Fruit fly (Drosophila melanogaster) whole organism, embryonic: ENCODE results near the gene CG5986.
A peak's percentile ranks its signal among the peaks of the same experiment; 100 is the strongest.

Experiments used
- CG10209 ChIP-seq: fragments of 200-800 bp; sonication (Bioruptor generic); optimal IDR thresholded peaks from 3 replicates; lab custom pipeline; 2017; ENCODE audit warnings: missing biosample characterization, mild to moderate bottlenecking, missing genetic modification characterization, missing genetic modification reagents
- CG12299 ChIP-seq: fragments of 200-800 bp; sonication (Bioruptor generic); optimal IDR thresholded peaks from 2 replicates; lab custom pipeline; 2018; ENCODE audit warnings: missing biosample characterization, mild to moderate bottlenecking, missing genetic modification characterization
- CG13624 ChIP-seq: fragments of 200-800 bp; sonication (Bioruptor generic); optimal IDR thresholded peaks from 2 replicates; lab custom pipeline; 2016; ENCODE audit warnings: missing biosample characterization, missing genetic modification characterization
- CG13894 ChIP-seq: fragments of 200-800 bp; sonication (Bioruptor generic); optimal IDR thresholded peaks from 3 replicates; lab custom pipeline; 2018; ENCODE audit warnings: missing biosample characterization, mild to moderate bottlenecking, missing genetic modification characterization, moderate library complexity
- CG1529 ChIP-seq: fragments of 200-800 bp; sonication (Bioruptor generic); optimal IDR thresholded peaks from 3 replicates; lab custom pipeline; 2018; ENCODE audit warnings: missing biosample characterization, missing genetic modification characterization
- CG15514 ChIP-seq: fragments of 200-800 bp; sonication (Bioruptor generic); optimal IDR thresholded peaks from 3 replicates; lab custom pipeline; 2017; ENCODE audit warnings: missing biosample characterization, missing genetic modification characterization, mild to moderate bottlenecking, moderate library complexity, missing genetic modification reagents
- CG17186 ChIP-seq: fragments of 200-800 bp; sonication (Bioruptor generic); optimal IDR thresholded peaks from 3 replicates; lab custom pipeline; 2017; ENCODE audit warnings: missing biosample characterization, missing genetic modification reagents, missing genetic modification characterization
- CG17359 ChIP-seq: fragments of 200-800 bp; sonication (Bioruptor generic); optimal IDR thresholded peaks from 3 replicates; lab custom pipeline; 2018; ENCODE audit warnings: missing biosample characterization, mild to moderate bottlenecking, missing genetic modification characterization, moderate library complexity
- CG17385 ChIP-seq: fragments of 200-800 bp; sonication (Bioruptor generic); optimal IDR thresholded peaks from 3 replicates; lab custom pipeline; 2018; ENCODE audit warnings: missing biosample characterization, mild to moderate bottlenecking, missing genetic modification characterization
- CG31224 ChIP-seq: fragments of 200-800 bp; sonication (Bioruptor generic); IDR thresholded peaks from 2 replicates; pipeline ENCODE4 v1.3.6; 2022; ENCODE audit warnings: missing biosample characterization, missing genetic modification characterization
- CG3163 ChIP-seq: fragments of 200-800 bp; sonication (Bioruptor generic); optimal IDR thresholded peaks from 3 replicates; lab custom pipeline; 2016; ENCODE audit warnings: missing biosample characterization, missing genetic modification characterization
- CG34224 ChIP-seq: fragments of 200-800 bp; sonication (Bioruptor generic); IDR thresholded peaks from 3 replicates; pipeline ENCODE4 v1.3.6; 2022; ENCODE audit warnings: missing biosample characterization, missing genetic modification characterization; ENCODE audit not compliant: partially characterized antibody
- CG6765 ChIP-seq: fragments of 200-800 bp; sonication (Bioruptor generic); optimal IDR thresholded peaks from 3 replicates; lab custom pipeline; 2017; ENCODE audit warnings: missing biosample characterization, mild to moderate bottlenecking, missing genetic modification characterization
- CG9727 ChIP-seq: fragments of 200-800 bp; sonication (Bioruptor generic); optimal IDR thresholded peaks from 3 replicates; lab custom pipeline; 2017; ENCODE audit warnings: missing biosample characterization, mild to moderate bottlenecking, missing genetic modification characterization
- CG9932 ChIP-seq: fragments of 200-800 bp; sonication (Bioruptor generic); IDR thresholded peaks from 2 replicates; pipeline ENCODE4 v1.3.6; 2022; ENCODE audit warnings: missing biosample characterization, missing genetic modification characterization
- Dek ChIP-seq: fragments of 200-800 bp; sonication (Bioruptor generic); optimal IDR thresholded peaks from 3 replicates; lab custom pipeline; 2019; ENCODE audit warnings: missing biosample characterization, mild to moderate bottlenecking, missing genetic modification characterization, moderate library complexity
- Ets65A ChIP-seq: fragments of 200-800 bp; sonication (Bioruptor generic); peaks from one replicate; lab custom pipeline; 2016; ENCODE audit warnings: missing biosample characterization, missing genetic modification characterization
- Ets97D ChIP-seq: fragments of 200-800 bp; sonication (Bioruptor generic); optimal IDR thresholded peaks from 3 replicates; lab custom pipeline; 2016; ENCODE audit warnings: missing biosample characterization, missing genetic modification characterization
- Fer2 ChIP-seq: fragments of 200-800 bp; sonication (Bioruptor generic); optimal IDR thresholded peaks from 2 replicates; lab custom pipeline; 2018; ENCODE audit warnings: missing biosample characterization, mild to moderate bottlenecking, missing genetic modification characterization, moderate library complexity
- H15 ChIP-seq: fragments of 200-800 bp; sonication (Bioruptor generic); IDR thresholded peaks from 3 replicates; pipeline ENCODE4 v1.3.6; 2022; ENCODE audit warnings: missing biosample characterization, missing genetic modification characterization
- Hr78 ChIP-seq, 2 experiments: fragments of 200-800 bp in 1 of 2; fragments of >200 bp in 1 of 2; sonication (Bioruptor generic) in 1 of 2; optimal IDR thresholded peaks; 2 replicates each; lab custom pipeline; 2017 to 2019; ENCODE audit warnings: missing biosample characterization in 2 of 2, missing genetic modification characterization in 2 of 2, mild to moderate bottlenecking in 1 of 2, moderate library complexity in 1 of 2
- Hsf ChIP-seq: fragments of 200-800 bp; sonication (Bioruptor generic); optimal IDR thresholded peaks from 3 replicates; lab custom pipeline; 2016; ENCODE audit warnings: missing biosample characterization, missing genetic modification characterization
- Kr ChIP-seq: fragments of 200-800 bp; sonication (Bioruptor generic); optimal IDR thresholded peaks from 2 replicates; lab custom pipeline; 2017; ENCODE audit warnings: missing biosample characterization, mild to moderate bottlenecking, missing genetic modification characterization
- MTF-1 ChIP-seq: fragments of 200-800 bp; sonication (Bioruptor generic); optimal IDR thresholded peaks from 2 replicates; lab custom pipeline; 2018; ENCODE audit warnings: missing biosample characterization, mild to moderate bottlenecking, missing genetic modification characterization, borderline replicate concordance
- Max ChIP-seq: fragments of 200-800 bp; sonication (Bioruptor generic); optimal IDR thresholded peaks from 2 replicates; lab custom pipeline; 2016; ENCODE audit warnings: missing biosample characterization, mild to moderate bottlenecking, missing genetic modification characterization
- Mes4 ChIP-seq: fragments of 200-800 bp; sonication (Bioruptor generic); optimal IDR thresholded peaks from 2 replicates; lab custom pipeline; 2016; ENCODE audit warnings: missing biosample characterization, missing genetic modification characterization
- NC2β ChIP-seq: fragments of 200-800 bp; sonication (Bioruptor generic); optimal IDR thresholded peaks from 2 replicates; lab custom pipeline; 2016; ENCODE audit warnings: missing biosample characterization, missing genetic modification characterization
- Ptx1 ChIP-seq: fragments of 200-800 bp; sonication (Bioruptor generic); IDR thresholded peaks from 2 replicates; pipeline ENCODE4 v1.3.6; 2022; ENCODE audit warnings: missing biosample characterization, missing genetic modification characterization
- Sry-δ ChIP-seq: fragments of 200-800 bp; sonication (Bioruptor generic); optimal IDR thresholded peaks from 2 replicates; lab custom pipeline; 2016; ENCODE audit warnings: missing biosample characterization, missing genetic modification characterization
- abd-A ChIP-seq: fragments of 200-800 bp; sonication (Bioruptor generic); optimal IDR thresholded peaks from 3 replicates; lab custom pipeline; 2019; ENCODE audit warnings: missing biosample characterization, mild to moderate bottlenecking, missing genetic modification characterization, moderate library complexity
- ato ChIP-seq: fragments of 200-800 bp; sonication (Bioruptor generic); IDR thresholded peaks from 2 replicates; pipeline ENCODE4 v1.3.6; 2022; ENCODE audit warnings: missing biosample characterization, missing genetic modification characterization; ENCODE audit not compliant: partially characterized antibody
- crol ChIP-seq: fragments of 200-800 bp; sonication (Bioruptor generic); IDR thresholded peaks from 2 replicates; pipeline ENCODE4 v1.3.6; 2022; ENCODE audit warnings: missing biosample characterization, missing genetic modification characterization
- crp ChIP-seq, 2 experiments: fragments of 200-800 bp; sonication (Bioruptor generic); optimal IDR thresholded peaks; 2 replicates in 1 of 2; 3 replicates in 1 of 2; lab custom pipeline; 2017; ENCODE audit warnings: missing biosample characterization in 2 of 2, missing genetic modification characterization in 2 of 2, mild to moderate bottlenecking in 1 of 2, moderate library complexity in 1 of 2
- dm ChIP-seq: fragments of 200-800 bp; sonication (Bioruptor generic); optimal IDR thresholded peaks from 3 replicates; lab custom pipeline; 2016; ENCODE audit warnings: missing biosample characterization, missing genetic modification characterization
- dpn ChIP-seq, 2 experiments: fragments of 200-800 bp; sonication (Bioruptor generic); optimal IDR thresholded peaks; 3 replicates each; lab custom pipeline; 2016; ENCODE audit warnings: missing biosample characterization in 2 of 2, missing genetic modification characterization in 2 of 2
- fd3F ChIP-seq: fragments of 200-800 bp; sonication (Bioruptor generic); optimal IDR thresholded peaks from 2 replicates; lab custom pipeline; 2018; ENCODE audit warnings: missing biosample characterization, mild to moderate bottlenecking, missing genetic modification characterization, moderate library complexity
- gfzf ChIP-seq: fragments of 200-800 bp; sonication (Bioruptor generic); optimal IDR thresholded peaks from 2 replicates; lab custom pipeline; 2016; ENCODE audit warnings: missing biosample characterization, mild to moderate bottlenecking, missing genetic modification characterization, moderate library complexity
- grau ChIP-seq: fragments of 200-800 bp; optimal IDR thresholded peaks from 3 replicates; lab custom pipeline; 2019; ENCODE audit warnings: missing biosample characterization, mild to moderate bottlenecking, missing genetic modification characterization, moderate library complexity
- hkb ChIP-seq, 2 experiments: fragments of 200-800 bp in 1 of 2; fragments of >200 bp in 1 of 2; sonication (Bioruptor generic) in 1 of 2; IDR thresholded peaks in 1 of 2; optimal IDR thresholded peaks in 1 of 2; 2 replicates each; pipeline versions ENCODE4 v1.3.6 to Lab custom; 2017 to 2022; ENCODE audit warnings: missing biosample characterization in 1 of 2, missing genetic modification characterization in 1 of 2
- kni ChIP-seq: fragments of 200-800 bp; sonication (Bioruptor generic); optimal IDR thresholded peaks from 3 replicates; lab custom pipeline; 2017; ENCODE audit warnings: mild to moderate bottlenecking, missing biosample characterization, missing genetic modification reagents, missing genetic modification characterization
- lab ChIP-seq: fragments of 200-800 bp; sonication (Bioruptor generic); optimal IDR thresholded peaks from 3 replicates; lab custom pipeline; 2017; ENCODE audit warnings: missing biosample characterization, missing genetic modification characterization, mild to moderate bottlenecking, moderate library complexity, missing genetic modification reagents
- lmd ChIP-seq: fragments of 200-800 bp; sonication (Bioruptor generic); IDR thresholded peaks from 2 replicates; pipeline ENCODE4 v1.3.6; 2022; ENCODE audit warnings: missing biosample characterization, missing genetic modification characterization
- mld ChIP-seq: fragments of 200-800 bp; sonication (Bioruptor generic); IDR thresholded peaks from 3 replicates; pipeline ENCODE4 v1.3.6; 2022; ENCODE audit warnings: missing biosample characterization, missing genetic modification characterization; ENCODE audit not compliant: partially characterized antibody
- pum ChIP-seq: fragments of 200-800 bp; sonication (Bioruptor generic); optimal IDR thresholded peaks from 2 replicates; lab custom pipeline; 2016; ENCODE audit warnings: missing biosample characterization, missing genetic modification characterization
- sob ChIP-seq: fragments of 200-800 bp; sonication (Bioruptor generic); IDR thresholded peaks from 2 replicates; pipeline ENCODE4 v1.3.6; 2022; ENCODE audit warnings: missing biosample characterization, missing genetic modification characterization
- trh ChIP-seq: fragments of 200-800 bp; sonication (Bioruptor generic); optimal IDR thresholded peaks from 2 replicates; lab custom pipeline; 2016; ENCODE audit warnings: missing biosample characterization, missing genetic modification characterization
- unc-4 ChIP-seq: fragments of 200-800 bp; sonication (Bioruptor generic); IDR thresholded peaks from 2 replicates; pipeline ENCODE4 v1.3.6; 2022; ENCODE audit warnings: missing biosample characterization, missing genetic modification characterization; ENCODE audit not compliant: partially characterized antibody
- unpg ChIP-seq: fragments of 200-800 bp; sonication (Bioruptor generic); optimal IDR thresholded peaks from 3 replicates; lab custom pipeline; 2018; ENCODE audit warnings: missing biosample characterization, mild to moderate bottlenecking, missing genetic modification characterization, moderate library complexity
- vvl ChIP-seq: fragments of 200-800 bp; sonication (Bioruptor generic); IDR thresholded peaks from 2 replicates; pipeline ENCODE4 v1.3.6; 2022; ENCODE audit warnings: missing biosample characterization, missing genetic modification characterization

The CG5986 gene

DNA sequence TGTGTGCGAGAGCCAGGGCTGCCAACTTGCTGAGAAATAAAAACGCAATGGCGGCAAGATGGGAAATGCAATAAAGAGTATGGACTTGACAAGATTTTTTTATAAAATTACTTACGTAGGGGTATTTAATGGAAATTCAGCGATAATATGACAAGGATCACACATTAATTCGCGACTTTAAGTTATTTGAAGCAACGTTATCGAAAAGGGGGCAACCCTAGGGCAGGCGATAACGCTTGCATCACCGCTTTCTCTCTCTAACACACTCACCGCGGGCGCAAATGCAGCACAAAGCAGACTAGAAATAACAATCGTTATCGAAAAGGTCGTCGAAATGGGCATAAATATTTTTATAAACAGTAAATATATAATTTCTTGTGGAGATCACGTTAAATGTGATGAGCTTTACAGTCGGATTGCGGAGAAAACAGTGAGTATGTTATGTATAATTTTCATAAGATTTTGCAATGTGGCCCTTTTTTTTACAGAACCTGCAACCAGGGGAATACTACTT lies 465 bp downstream of the CG5986 start, which contains the start of gene Rox8 (continued):
- TF ChIP-seq gfzf: peak; percentile 51
- TF ChIP-seq Sry-δ (GFP tag; lab: Kevin White, UChicago): peak; percentile 69
- TF ChIP-seq mld: 0 out of 3 replicates have a peak, but pooled peaks have one; percentile 23
- 0 out of 2 replicates have a peak, but pooled peaks have one; percentile 7 for TF ChIP-seq CG31224 (GFP tag; lab: Robert Waterston, UW)
- TF ChIP-seq unc-4: no peak
- TF ChIP-seq CG13624 (GFP tag; lab: Kevin White, UChicago): peak; percentile 63
- peak; percentile 89 for TF ChIP-seq abd-A
- peak; percentile 25 for TF ChIP-seq CG1529
- peak; percentile 70 for TF ChIP-seq Ets97D (GFP tag; lab: Kevin White, UChicago)
- peak; percentile 69 for TF ChIP-seq CG13894 (tag; lab: Kevin White, UChicago)
- TF ChIP-seq Hsf: peak; percentile 45
- peak; percentile 67 for TF ChIP-seq hkb (optimal IDR thresholded peaks at IDR 0.05; lab: Kevin White, UChicago)
- no peak for TF ChIP-seq hkb (GFP tag; IDR thresholded peaks at IDR 0.05; lab: Robert Waterston, UW)
- peak; percentile 59 for TF ChIP-seq lab (GFP tag; lab: Kevin White, UChicago)
- peak; percentile 63 for TF ChIP-seq Max (GFP tag; lab: Kevin White, UChicago)
- TF ChIP-seq CG9727 (GFP tag; lab: Kevin White, UChicago): peak; percentile 46
- TF ChIP-seq lmd: peak; percentile 17; the same call in 1 of the 2 replicates
- TF ChIP-seq dpn (GFP tag; optimal IDR thresholded peaks at IDR 0.05; lab: Kevin White, UChicago): peak; percentile 16 to 55
- TF ChIP-seq Dek (tag; lab: Kevin White, UChicago): peak; percentile 31
- TF ChIP-seq CG10209 (GFP tag; lab: Kevin White, UChicago): peak; percentile 9
- peak; percentile 43 for TF ChIP-seq unpg (GFP tag; lab: Kevin White, UChicago)
- TF ChIP-seq Hr78 (GFP tag; optimal IDR thresholded peaks at IDR 0.05; lab: Kevin White, UChicago): peak in 1 of 2 experiments; percentile 64
- TF ChIP-seq dm: peak; percentile 42
- peak; percentile 73 for TF ChIP-seq CG15514 (GFP tag; lab: Kevin White, UChicago)
- TF ChIP-seq CG3163 (GFP tag; lab: Kevin White, UChicago): peak; percentile 31
- no peak for TF ChIP-seq H15
- peak; percentile 27 for TF ChIP-seq pum (GFP tag; lab: Kevin White, UChicago)
- no peak for TF ChIP-seq crol
- peak; percentile 3 for TF ChIP-seq Kr
- peak; percentile 0 for TF ChIP-seq CG17385
- TF ChIP-seq CG34224: peak; percentile 52; the same call in 1 of the 3 replicates
- TF ChIP-seq CG6765 (GFP tag; lab: Kevin White, UChicago): no peak
- peak in 1 of 2 experiments; percentile 54 for TF ChIP-seq crp (GFP tag; optimal IDR thresholded peaks at IDR 0.05; lab: Kevin White, UChicago)
- peak; percentile 51 for TF ChIP-seq Fer2
- peak; percentile 46 for TF ChIP-seq CG9932 (GFP tag; lab: Robert Waterston, UW)
- no peak for TF ChIP-seq MTF-1 (GFP tag; lab: Kevin White, UChicago)
- peak; percentile 25 for TF ChIP-seq CG12299
- TF ChIP-seq NC2β (GFP tag; lab: Kevin White, UChicago): peak; percentile 31

DNA sequence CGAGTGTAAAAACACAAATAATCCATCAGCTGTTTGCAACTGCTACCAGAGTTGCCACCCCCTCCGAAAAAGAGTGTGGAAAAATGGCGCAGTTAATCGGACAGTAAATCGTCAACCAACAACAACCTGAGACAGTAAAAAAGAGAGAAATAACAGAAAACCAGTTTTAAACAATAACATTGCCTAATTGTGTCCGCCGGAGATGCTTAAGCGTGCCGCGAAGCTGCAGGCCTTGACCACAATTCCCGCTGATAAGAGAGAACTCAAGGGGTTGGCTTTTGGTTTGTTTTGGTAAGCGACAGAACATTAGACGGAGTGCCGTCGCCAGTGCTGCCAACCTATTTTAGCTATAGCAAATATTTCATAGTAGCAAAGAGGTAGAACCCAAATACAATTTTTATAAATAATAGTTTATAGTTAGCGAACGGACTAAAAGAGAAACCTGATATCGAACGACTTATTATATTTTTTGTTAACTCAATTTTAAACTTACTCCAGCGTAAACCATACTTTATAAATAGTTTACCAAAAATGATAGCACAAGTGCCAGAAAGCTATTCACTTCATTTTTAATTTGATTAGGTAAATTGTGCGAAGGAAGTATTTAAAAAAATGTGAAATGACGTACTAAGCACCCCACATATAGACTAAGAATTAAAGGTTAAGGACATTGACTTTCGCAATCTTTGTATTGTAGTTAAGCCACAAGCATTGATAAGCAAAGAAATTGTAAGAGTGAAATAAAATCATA lies 3.3 kb downstream of the CG5986 start, which contains the start of the genes Atg6 and Pisd:
TSS of gene Atg6 (minus strand) at position 93 of the 751 bp plus-strand sequence.
TSS of gene Pisd (plus strand) at position 94 of the 751 bp plus-strand sequence.
- TF ChIP-seq grau (tag; lab: Kevin White, UChicago): peak; percentile 48
- no peak for TF ChIP-seq Ets65A
- TF ChIP-seq Ptx1: no peak
- TF ChIP-seq kni: peak; percentile 84
- TF ChIP-seq trh (GFP tag; lab: Kevin White, UChicago): no peak
- no peak for TF ChIP-seq CG17359
- TF ChIP-seq fd3F (GFP tag; lab: Kevin White, UChicago): no peak
- peak; percentile 68 for TF ChIP-seq CG9932 (GFP tag; lab: Robert Waterston, UW)
- peak; percentile 57 for TF ChIP-seq CG17186 (GFP tag; lab: Kevin White, UChicago)
- TF ChIP-seq sob (GFP tag; lab: Robert Waterston, UW): peak; percentile 31; the same call in 1 of the 2 replicates
- peak; percentile 66; the same call in 1 of the 2 replicates for TF ChIP-seq vvl (GFP tag; lab: Robert Waterston, UW)
- TF ChIP-seq Mes4 (GFP tag; lab: Kevin White, UChicago): no peak
- no peak for TF ChIP-seq ato (GFP tag; lab: Robert Waterston, UW)
